Worm (Caenorhabditis elegans) whole organism, late embryonic: ENCODE measurements around the gene C01F1.6.

Experiments
- T23F11.4 ChIP-seq: fragments of 200-800 bp; sonication (Bioruptor generic); optimal IDR thresholded peaks from 2 replicates; lab custom pipeline; 2018; ENCODE audit warnings: mild to moderate bottlenecking, missing genetic modification characterization, missing compliant biosample characterization
- Y22D7AL.16 ChIP-seq: sonication (generic microtip); optimal IDR thresholded peaks from 2 replicates; lab custom pipeline; 2016; ENCODE audit warnings: missing genetic modification characterization, missing compliant biosample characterization
- ahr-1 ChIP-seq: sonication (generic microtip); optimal IDR thresholded peaks from 2 replicates; lab custom pipeline; 2016; ENCODE audit warnings: missing genetic modification characterization, missing compliant biosample characterization
- ceh-14 ChIP-seq: sonication (generic microtip); optimal IDR thresholded peaks from 2 replicates; lab custom pipeline; 2016; ENCODE audit warnings: missing genotype, missing genetic modification characterization, missing compliant biosample characterization
- ceh-31 ChIP-seq: sonication (generic microtip); optimal IDR thresholded peaks from 2 replicates; lab custom pipeline; 2016; ENCODE audit warnings: missing genetic modification characterization, missing compliant biosample characterization
- ceh-34 ChIP-seq: sonication (generic microtip); optimal IDR thresholded peaks from 2 replicates; lab custom pipeline; 2016; ENCODE audit warnings: mild to moderate bottlenecking, missing genetic modification characterization, missing compliant biosample characterization
- ceh-45 ChIP-seq: fragments of 200-800 bp; sonication (Bioruptor generic); IDR thresholded peaks from 2 replicates; pipeline ENCODE4 v1.3.6; 2022; ENCODE audit warnings: missing genetic modification reagents, missing genetic modification characterization, missing compliant biosample characterization
- ceh-48 ChIP-seq: sonication (generic microtip); optimal IDR thresholded peaks from 2 replicates; lab custom pipeline; 2016; ENCODE audit warnings: missing genetic modification characterization, inconsistent platforms, missing compliant biosample characterization
- ceh-6 ChIP-seq: fragments of 200-800 bp; sonication (Bioruptor generic); optimal IDR thresholded peaks from 2 replicates; lab custom pipeline; 2018; ENCODE audit warnings: mild to moderate bottlenecking, missing genetic modification characterization, missing compliant biosample characterization
- ceh-9 ChIP-seq: sonication (generic microtip); optimal IDR thresholded peaks from 2 replicates; lab custom pipeline; 2016; ENCODE audit warnings: mild to moderate bottlenecking, missing genetic modification characterization, inconsistent platforms, missing compliant biosample characterization
- dmd-4 ChIP-seq: sonication (generic microtip); optimal IDR thresholded peaks from 2 replicates; lab custom pipeline; 2016; ENCODE audit warnings: borderline replicate concordance, missing genetic modification characterization, missing compliant biosample characterization
- dve-1 ChIP-seq: sonication (generic microtip); optimal IDR thresholded peaks from 2 replicates; lab custom pipeline; 2017; ENCODE audit warnings: antibody characterized with exemption, mild to moderate bottlenecking, missing genetic modification characterization, missing compliant biosample characterization
- elt-2 ChIP-seq: sonication (generic microtip); optimal IDR thresholded peaks from 2 replicates; lab custom pipeline; 2016; ENCODE audit warnings: missing genetic modification reagents, missing genetic modification characterization, missing compliant biosample characterization
- elt-4 ChIP-seq: sonication (generic microtip); optimal IDR thresholded peaks from 2 replicates; lab custom pipeline; 2016; ENCODE audit warnings: missing genetic modification characterization, missing compliant biosample characterization
- eyg-1 ChIP-seq: sonication (generic microtip); optimal IDR thresholded peaks from 2 replicates; lab custom pipeline; 2016; ENCODE audit warnings: missing genotype, missing genetic modification characterization, missing compliant biosample characterization
- fkh-6 ChIP-seq: sonication (generic microtip); optimal IDR thresholded peaks from 2 replicates; lab custom pipeline; 2016; ENCODE audit warnings: missing genetic modification characterization, missing compliant biosample characterization
- gmeb-2 ChIP-seq: sonication (generic microtip); optimal IDR thresholded peaks from 2 replicates; lab custom pipeline; 2016; ENCODE audit warnings: missing genetic modification characterization, inconsistent platforms, missing compliant biosample characterization
- hlh-13 ChIP-seq: fragments of 200-800 bp; sonication (Bioruptor generic); optimal IDR thresholded peaks from 2 replicates; lab custom pipeline; 2018; ENCODE audit warnings: mild to moderate bottlenecking, missing genetic modification characterization, missing compliant biosample characterization
- hlh-30 ChIP-seq: sonication (generic microtip); optimal IDR thresholded peaks from 2 replicates; lab custom pipeline; 2017; ENCODE audit warnings: antibody characterized with exemption, missing genetic modification characterization, missing compliant biosample characterization; ENCODE audit not compliant: insufficient read depth
- hlh-6 ChIP-seq: sonication (generic microtip); optimal IDR thresholded peaks from 2 replicates; lab custom pipeline; 2016; ENCODE audit warnings: missing genotype, missing genetic modification characterization, missing compliant biosample characterization
- lin-11 ChIP-seq: fragments of 200-800 bp; sonication (Bioruptor generic); optimal IDR thresholded peaks from 2 replicates; lab custom pipeline; 2018; ENCODE audit warnings: mild to moderate bottlenecking, missing genetic modification characterization, missing compliant biosample characterization
- nhr-232 ChIP-seq: sonication (generic microtip); optimal IDR thresholded peaks from 2 replicates; lab custom pipeline; 2016; ENCODE audit warnings: missing genetic modification characterization, missing compliant biosample characterization
- npax-4 ChIP-seq: sonication (generic microtip); optimal IDR thresholded peaks from 2 replicates; lab custom pipeline; 2016; ENCODE audit warnings: missing genetic modification characterization, missing compliant biosample characterization
- odd-2 ChIP-seq: sonication (generic microtip); optimal IDR thresholded peaks from 2 replicates; lab custom pipeline; 2017; ENCODE audit warnings: antibody characterized with exemption, mild to moderate bottlenecking, missing genetic modification characterization, missing compliant biosample characterization
- pat-9 ChIP-seq: fragments of 200-800 bp; sonication (Bioruptor generic); optimal IDR thresholded peaks from 2 replicates; lab custom pipeline; 2018; ENCODE audit warnings: mild to moderate bottlenecking, missing genetic modification characterization, moderate library complexity, missing compliant biosample characterization
- pha-4 ChIP-seq: fragments of 150-350 bp; optimal IDR thresholded peaks from 2 replicates; lab custom pipeline; 2018; ENCODE audit warnings: missing biosample characterization, missing genetic modification reagents, missing genetic modification characterization
- pros-1 ChIP-seq: fragments of 150-350 bp; optimal IDR thresholded peaks from 2 replicates; lab custom pipeline; 2014; ENCODE audit warnings: missing biosample characterization, missing genetic modification reagents, missing genetic modification characterization
- ref-2 ChIP-seq: sonication (generic microtip); optimal IDR thresholded peaks from 2 replicates; lab custom pipeline; 2016; ENCODE audit warnings: missing genetic modification characterization, missing compliant biosample characterization
- rnt-1 ChIP-seq: sonication (generic microtip); optimal IDR thresholded peaks from 2 replicates; lab custom pipeline; 2016; ENCODE audit warnings: missing genetic modification characterization, missing compliant biosample characterization
- sdc-2 ChIP-seq: sonication (generic microtip); optimal IDR thresholded peaks from 2 replicates; lab custom pipeline; 2016; ENCODE audit warnings: missing genotype, missing genetic modification characterization, missing compliant biosample characterization
- syd-9 ChIP-seq: sonication (generic microtip); optimal IDR thresholded peaks from 2 replicates; lab custom pipeline; 2016; ENCODE audit warnings: mild to moderate bottlenecking, missing genetic modification characterization, moderate library complexity, missing compliant biosample characterization
- tbx-7 ChIP-seq: sonication (generic microtip); optimal IDR thresholded peaks from 2 replicates; lab custom pipeline; 2016; ENCODE audit warnings: missing genotype, missing genetic modification characterization, missing compliant biosample characterization
- ttx-3 ChIP-seq: sonication (generic microtip); optimal IDR thresholded peaks from 2 replicates; lab custom pipeline; 2016; ENCODE audit warnings: missing genetic modification reagents, missing genetic modification characterization, missing compliant biosample characterization
- unc-42 ChIP-seq: sonication (generic microtip); optimal IDR thresholded peaks from 2 replicates; lab custom pipeline; 2016; ENCODE audit warnings: missing genotype, missing genetic modification characterization, missing compliant biosample characterization
- ztf-16 ChIP-seq: sonication (generic microtip); optimal IDR thresholded peaks from 2 replicates; lab custom pipeline; 2017; ENCODE audit warnings: missing genetic modification characterization, missing compliant biosample characterization

C01F1.6 gene

DNA sequence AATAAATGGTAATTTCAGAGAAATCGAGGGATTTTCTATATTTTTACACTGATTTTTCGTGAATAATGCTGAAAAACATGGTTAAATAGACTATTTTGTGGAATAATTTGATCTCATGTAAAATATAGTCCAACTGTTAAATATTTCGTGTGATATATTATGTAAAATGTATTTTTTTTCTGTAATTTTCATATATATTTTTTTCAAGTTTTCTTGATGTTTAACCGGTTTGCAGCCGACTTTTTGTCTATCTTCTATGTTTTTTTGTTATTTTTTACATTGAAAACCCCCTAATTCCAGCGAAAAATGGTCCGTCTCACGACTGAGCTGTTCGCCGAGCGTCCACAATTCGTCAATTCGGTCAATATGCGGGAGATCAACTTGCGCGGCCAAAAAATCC lies 36.0 kb upstream of the C01F1.6 start, which contains the start of gene mog-2:
mog-2 (plus strand) TSS at position 301 of the 400 bp plus-strand sequence.
- no peak for TF ChIP-seq ttx-3 (tag; lab: Kevin White, UChicago)
- TF ChIP-seq, all 69 proteins: peak for 0

DNA sequence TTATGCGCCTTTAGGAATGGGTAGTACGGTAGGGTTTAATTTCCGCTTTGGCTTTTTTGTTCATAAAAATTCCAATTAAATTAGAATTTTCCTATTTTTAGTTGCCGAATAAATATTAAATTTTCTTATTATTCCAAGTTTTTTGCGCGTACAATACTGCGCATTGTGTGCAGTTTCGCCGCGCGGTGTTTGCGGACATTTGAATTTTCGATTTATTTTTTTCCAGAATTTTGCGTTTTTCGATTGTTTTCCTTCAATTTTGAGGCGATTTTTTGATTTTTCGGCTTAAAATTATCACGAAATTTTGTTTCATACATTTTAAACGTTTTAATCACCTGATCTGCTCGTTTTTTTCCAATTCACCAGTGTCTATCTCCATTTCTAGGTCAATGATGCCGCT lies 34.9 kb upstream of the C01F1.6 start, which contains the start of gene H20J04.6:
H20J04.6 (plus strand) TSS at position 386 of the 400 bp plus-strand sequence.
- TF ChIP-seq ztf-16 (no peak), unc-42 (tag; lab: Kevin White, UChicago) (peak; percentile 25), ahr-1 (tag; lab: Kevin White, UChicago) (no peak), ceh-48 (tag; lab: Kevin White, UChicago) (no peak)

DNA sequence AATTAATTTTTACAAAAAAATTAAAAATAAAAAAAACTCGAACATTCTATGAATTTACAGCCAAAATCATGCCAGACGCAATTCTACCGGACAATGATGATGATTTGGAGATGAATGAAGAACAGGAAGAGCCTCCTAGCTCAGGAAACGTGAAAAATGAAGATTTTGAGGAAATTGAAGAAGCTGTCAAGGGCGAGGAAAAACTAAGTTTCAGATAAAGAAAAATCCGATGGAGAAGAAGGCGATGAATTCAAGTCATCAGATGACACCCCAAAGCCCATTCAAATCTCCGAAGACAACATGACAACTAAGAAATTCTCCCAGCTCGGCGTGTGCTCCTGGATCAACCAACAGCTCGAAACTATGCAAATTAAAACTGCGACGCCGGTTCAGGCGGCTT lies 33.8 kb upstream of the C01F1.6 start, which contains the start of gene Y52E8A.1:
Y52E8A.1 (plus strand) TSS at position 301 of the 400 bp plus-strand sequence.
- no peak for TF ChIP-seq unc-42 (tag; lab: Kevin White, UChicago)
- TF ChIP-seq T23F11.4 (GFP tag; lab: Kevin White, UChicago) = no peak
- no peak for TF ChIP-seq fkh-6
- TF ChIP-seq nhr-232 (tag; lab: Kevin White, UChicago) = no peak
- TF ChIP-seq dmd-4 (tag; lab: Kevin White, UChicago) = no peak
- TF ChIP-seq odd-2 = no peak
- TF ChIP-seq ceh-31 (tag; lab: Kevin White, UChicago) = no peak
- TF ChIP-seq ztf-16 = no peak
- TF ChIP-seq npax-4 (tag; lab: Kevin White, UChicago) = no peak
- no peak for TF ChIP-seq ceh-14 (tag; lab: Kevin White, UChicago)
- no peak for TF ChIP-seq pha-4 (tag; lab: Kevin White, UChicago)
- TF ChIP-seq lin-11 (tag; lab: Kevin White, UChicago) = no peak
- TF ChIP-seq elt-2 (tag; lab: Kevin White, UChicago) = no peak
- no peak for TF ChIP-seq sdc-2 (tag; lab: Kevin White, UChicago)
- TF ChIP-seq eyg-1 (tag; lab: Kevin White, UChicago) = no peak
- no peak for TF ChIP-seq dve-1
- no peak for TF ChIP-seq hlh-6
- TF ChIP-seq gmeb-2 = no peak

DNA sequence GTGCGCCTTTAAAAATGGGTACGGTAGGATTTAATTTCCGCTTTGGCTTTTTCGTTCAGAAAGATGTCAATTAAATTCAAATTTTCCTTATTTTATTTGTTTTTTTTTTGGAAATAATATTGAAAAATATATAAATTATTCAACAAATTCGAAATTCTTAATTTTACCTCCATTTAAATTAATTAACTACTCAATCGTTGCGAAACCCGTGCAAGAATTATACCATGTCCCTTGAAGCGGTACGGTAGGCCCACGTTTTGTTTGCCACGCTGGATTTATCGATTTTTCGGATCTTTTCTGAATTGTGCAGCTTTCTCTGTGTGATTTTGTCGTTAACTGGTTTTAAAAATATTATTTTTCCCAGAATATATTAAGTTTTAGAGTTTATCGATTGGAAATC lies 32.4 kb upstream of the C01F1.6 start, which contains the start of gene Y52E8A.2:
Y52E8A.2 (plus strand) TSS at position 382 of the 400 bp plus-strand sequence.
- no peak for TF ChIP-seq hlh-13 (GFP tag; lab: Kevin White, UChicago)
- TF ChIP-seq ceh-9 (tag; lab: Kevin White, UChicago) = no peak
- TF ChIP-seq tbx-7 (tag; lab: Kevin White, UChicago) = no peak
- TF ChIP-seq ceh-45 = no peak
- TF ChIP-seq ref-2 (tag; lab: Kevin White, UChicago) = no peak
- TF ChIP-seq hlh-30 (tag; lab: Kevin White, UChicago) = no peak
- TF ChIP-seq ceh-14 (tag; lab: Kevin White, UChicago) = no peak

DNA sequence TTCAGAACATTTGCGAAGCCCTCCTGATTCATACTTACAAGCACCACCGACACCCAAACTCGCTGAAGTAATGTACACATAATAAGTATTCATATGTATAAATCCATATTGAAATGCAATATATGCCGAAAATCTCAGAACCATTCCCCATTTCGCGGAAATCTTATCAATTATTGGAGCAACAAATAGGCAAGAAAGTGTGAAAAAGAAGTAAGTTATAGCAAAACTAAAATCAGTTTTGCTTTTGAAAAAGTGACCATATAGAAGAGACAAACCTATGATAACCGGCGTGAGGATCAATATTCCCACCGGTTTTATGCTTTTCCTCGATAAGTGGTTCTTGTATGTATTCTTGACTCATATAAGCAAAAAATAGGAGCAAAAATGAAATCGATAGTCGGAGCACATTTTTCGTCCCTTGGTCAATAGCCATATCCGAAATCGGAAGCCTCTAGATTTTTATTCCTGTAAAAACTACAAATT lies 31.6 kb upstream of the C01F1.6 start, which contains the start of gene Y52E8A.6:
Y52E8A.6 (minus strand) TSS at position 433 of the 483 bp plus-strand sequence.
- TF ChIP-seq npax-4 (tag; lab: Kevin White, UChicago) = no peak
- no peak for TF ChIP-seq hlh-13 (GFP tag; lab: Kevin White, UChicago)
- no peak for TF ChIP-seq ceh-14 (tag; lab: Kevin White, UChicago)
- TF ChIP-seq ceh-9 (tag; lab: Kevin White, UChicago) = no peak
- no peak for TF ChIP-seq ceh-34 (tag; lab: Kevin White, UChicago)
- TF ChIP-seq ceh-6 (GFP tag; lab: Kevin White, UChicago) = no peak
- TF ChIP-seq pat-9 (tag; lab: Kevin White, UChicago) = no peak
- TF ChIP-seq rnt-1 (tag; lab: Kevin White, UChicago) = no peak
- TF ChIP-seq pha-4 (tag; lab: Kevin White, UChicago) = no peak
- TF ChIP-seq nhr-232 (tag; lab: Kevin White, UChicago) = no peak
- no peak for TF ChIP-seq Y22D7AL.16 (tag; lab: Kevin White, UChicago)
- TF ChIP-seq syd-9 = no peak
- no peak for TF ChIP-seq elt-4 (tag; lab: Kevin White, UChicago)
- no peak for TF ChIP-seq pros-1 (tag; lab: Kevin White, UChicago)
- TF ChIP-seq dmd-4 (tag; lab: Kevin White, UChicago) = no peak
